Worm (Caenorhabditis elegans) whole organism, early embryonic: ENCODE data around the gene mlt-4.

ENCODE experiments used
- B0310.2 ChIP-seq: sonication (generic microtip); optimal IDR thresholded peaks from 2 replicates; lab custom pipeline; 2016; ENCODE audit warnings: mild to moderate bottlenecking, missing genetic modification characterization, missing compliant biosample characterization
- F13C5.2 ChIP-seq: sonication (generic microtip); optimal IDR thresholded peaks from 2 replicates; lab custom pipeline; 2017; ENCODE audit warnings: mild to moderate bottlenecking, missing genetic modification characterization, inconsistent platforms, missing compliant biosample characterization
- aly-1 ChIP-seq: sonication (generic microtip); optimal IDR thresholded peaks from 2 replicates; lab custom pipeline; 2016; ENCODE audit warnings: missing genetic modification characterization, missing compliant biosample characterization
- ama-1 ChIP-seq: fragments of 150-350 bp; optimal IDR thresholded peaks from 2 replicates; lab custom pipeline; 2014
- ceh-13 ChIP-seq: fragments of 200-800 bp; sonication (Bioruptor generic); optimal IDR thresholded peaks from 2 replicates; lab custom pipeline; 2018; ENCODE audit warnings: mild to moderate bottlenecking, missing genetic modification characterization, missing compliant biosample characterization
- ceh-36 ChIP-seq: sonication (generic microtip); optimal IDR thresholded peaks from 2 replicates; lab custom pipeline; 2016; ENCODE audit warnings: missing genetic modification characterization, inconsistent platforms, missing compliant biosample characterization
- ets-7 ChIP-seq: sonication (generic microtip); optimal IDR thresholded peaks from 2 replicates; lab custom pipeline; 2016; ENCODE audit warnings: missing genotype, missing genetic modification characterization, missing compliant biosample characterization
- flt-1 ChIP-seq: fragments of 200-800 bp; sonication (Bioruptor generic); IDR thresholded peaks from 2 replicates; pipeline ENCODE4 v1.3.6; 2022; ENCODE audit warnings: missing genetic modification characterization, missing compliant biosample characterization
- hmbx-1 ChIP-seq: sonication (generic microtip); optimal IDR thresholded peaks from 2 replicates; lab custom pipeline; 2016; ENCODE audit warnings: mild to moderate bottlenecking, missing genetic modification characterization, missing compliant biosample characterization
- hmg-4 ChIP-seq: fragments of 200-800 bp; sonication (Bioruptor generic); optimal IDR thresholded peaks from 2 replicates; lab custom pipeline; 2018; ENCODE audit warnings: mild to moderate bottlenecking, missing genetic modification characterization, missing compliant biosample characterization
- hnd-1 ChIP-seq: sonication (generic microtip); optimal IDR thresholded peaks from 2 replicates; lab custom pipeline; 2016; ENCODE audit warnings: missing genetic modification characterization, missing compliant biosample characterization
- pes-1 ChIP-seq: fragments of 200-800 bp; sonication (Bioruptor generic); IDR thresholded peaks from 2 replicates; pipeline ENCODE4 v1.3.6; 2022; ENCODE audit warnings: missing genetic modification reagents, missing genetic modification characterization, missing compliant biosample characterization
- scrt-1 ChIP-seq: fragments of 200-800 bp; sonication (Bioruptor generic); IDR thresholded peaks from 2 replicates; pipeline ENCODE4 v1.3.6; 2022; ENCODE audit warnings: missing genetic modification characterization, missing compliant biosample characterization
- sea-1 ChIP-seq: fragments of 200-800 bp; sonication (Bioruptor generic); conservative IDR thresholded peaks from 2 replicates; pipeline ENCODE4 v1.3.6; 2022; ENCODE audit warnings: missing genetic modification characterization, missing compliant biosample characterization
- tbx-11 ChIP-seq: fragments of 200-800 bp; sonication (Bioruptor generic); IDR thresholded peaks from 2 replicates; pipeline ENCODE4 v1.3.6; 2022; ENCODE audit warnings: missing genetic modification characterization, missing compliant biosample characterization
- tbx-37 ChIP-seq: fragments of 200-800 bp; sonication (Bioruptor generic); conservative IDR thresholded peaks from 2 replicates; pipeline ENCODE4 v1.3.6; 2022; ENCODE audit warnings: missing genetic modification reagents, missing genetic modification characterization, missing compliant biosample characterization
- tra-4 ChIP-seq: sonication (generic microtip); optimal IDR thresholded peaks from 2 replicates; lab custom pipeline; 2017; ENCODE audit warnings: missing genetic modification characterization, missing compliant biosample characterization

Gene mlt-4

ce11 chrV:20235231-20235630 is 54.0 kb downstream of the mlt-4 start:
- no peak for TF ChIP-seq sea-1 (GFP tag; lab: Robert Waterston, UW)
- TF ChIP-seq hmbx-1 (tag; lab: Kevin White, UChicago), result no peak
- TF ChIP-seq pes-1 (GFP tag; lab: Robert Waterston, UW), result no peak
- no peak for TF ChIP-seq ets-7 (tag; lab: Kevin White, UChicago)
- no peak for TF ChIP-seq tbx-11 (GFP tag; lab: Robert Waterston, UW)
- TF ChIP-seq ceh-13 (GFP tag; lab: Kevin White, UChicago), result no peak

- TF ChIP-seq tbx-37 (GFP tag; lab: Robert Waterston, UW) (no peak), hmbx-1 (tag; lab: Kevin White, UChicago) (no peak), tra-4 (tag; lab: Kevin White, UChicago) (no peak), flt-1 (GFP tag; lab: Robert Waterston, UW) (0 out of 2 replicates have a peak, but pooled peaks have one; percentile 27), scrt-1 (0 out of 2 replicates have a peak, but pooled peaks have one; percentile 20), ceh-13 (GFP tag; lab: Kevin White, UChicago) (no peak), B0310.2 (tag; lab: Kevin White, UChicago) (peak; percentile 16), ets-7 (tag; lab: Kevin White, UChicago) (no peak), ama-1 (lab: Kevin White, UChicago) (peak; percentile 29), hmg-4 (GFP tag; lab: Kevin White, UChicago) (no peak), pes-1 (GFP tag; lab: Robert Waterston, UW) (peak; percentile 7; the same call in 1 of the 2 replicates), F13C5.2 (tag; lab: Kevin White, UChicago) (no peak), tbx-11 (GFP tag; lab: Robert Waterston, UW) (no peak), aly-1 (tag; lab: Kevin White, UChicago) (no peak), hnd-1 (tag; lab: Kevin White, UChicago) (no peak), ceh-36 (tag; lab: Kevin White, UChicago) (peak; percentile 18), sea-1 (GFP tag; lab: Robert Waterston, UW) (no peak)
These were observed 54.8 kb downstream of the mlt-4 start for ce11 chrV:20234439-20234838.

ce11 chrV:20233743-20234142 is 55.5 kb downstream of the mlt-4 start, which contains the start of gene Y113G7B.15:
Gene Y113G7B.15 (minus strand): TSS chrV:20233843.
- no peak for TF ChIP-seq ets-7 (tag; lab: Kevin White, UChicago)
- no peak for TF ChIP-seq F13C5.2 (tag; lab: Kevin White, UChicago)
- TF ChIP-seq tbx-11 (GFP tag; lab: Robert Waterston, UW), result no peak
- TF ChIP-seq tbx-37 (GFP tag; lab: Robert Waterston, UW), result no peak
- no peak for TF ChIP-seq hmg-4 (GFP tag; lab: Kevin White, UChicago)
- TF ChIP-seq hmbx-1 (tag; lab: Kevin White, UChicago), result no peak
- no peak for TF ChIP-seq ceh-36 (tag; lab: Kevin White, UChicago)
- no peak for TF ChIP-seq aly-1 (tag; lab: Kevin White, UChicago)
- TF ChIP-seq B0310.2 (tag; lab: Kevin White, UChicago), result no peak
- TF ChIP-seq flt-1 (GFP tag; lab: Robert Waterston, UW), result no peak
- TF ChIP-seq sea-1 (GFP tag; lab: Robert Waterston, UW), result no peak
